Worm (Caenorhabditis elegans) whole organism, late embryonic: Measurements from ENCODE around the gene R102.10.

Experiments
- C08G9.2 ChIP-seq: sonication (generic microtip); optimal IDR thresholded peaks from 2 replicates; lab custom pipeline; 2016; ENCODE audit warnings: mild to moderate bottlenecking, missing genetic modification characterization, moderate library complexity, missing compliant biosample characterization
- C38D4.7 ChIP-seq: fragments of 200-800 bp; sonication (Bioruptor generic); optimal IDR thresholded peaks from 2 replicates; lab custom pipeline; 2018; ENCODE audit warnings: mild to moderate bottlenecking, missing genetic modification characterization, moderate library complexity, missing compliant biosample characterization
- K02D7.2 ChIP-seq: sonication (generic microtip); optimal IDR thresholded peaks from 2 replicates; lab custom pipeline; 2017; ENCODE audit warnings: mild to moderate bottlenecking, missing genetic modification characterization, missing compliant biosample characterization
- ahr-1 ChIP-seq: sonication (generic microtip); optimal IDR thresholded peaks from 2 replicates; lab custom pipeline; 2016; ENCODE audit warnings: missing genetic modification characterization, missing compliant biosample characterization
- ceh-14 ChIP-seq: sonication (generic microtip); optimal IDR thresholded peaks from 2 replicates; lab custom pipeline; 2016; ENCODE audit warnings: missing genotype, missing genetic modification characterization, missing compliant biosample characterization
- ceh-18 ChIP-seq: sonication (generic microtip); optimal IDR thresholded peaks from 2 replicates; lab custom pipeline; 2016; ENCODE audit warnings: missing genetic modification characterization, missing compliant biosample characterization
- ceh-2 ChIP-seq: sonication (generic microtip); optimal IDR thresholded peaks from 2 replicates; lab custom pipeline; 2016; ENCODE audit warnings: missing genotype, missing genetic modification characterization, missing compliant biosample characterization
- ceh-30 ChIP-seq: fragments of 150-350 bp; optimal IDR thresholded peaks from 2 replicates; lab custom pipeline; 2014; ENCODE audit warnings: missing biosample characterization, missing genetic modification characterization
- ceh-31 ChIP-seq: sonication (generic microtip); optimal IDR thresholded peaks from 2 replicates; lab custom pipeline; 2016; ENCODE audit warnings: missing genetic modification characterization, missing compliant biosample characterization
- ceh-45 ChIP-seq: fragments of 200-800 bp; sonication (Bioruptor generic); IDR thresholded peaks from 2 replicates; pipeline ENCODE4 v1.3.6; 2022; ENCODE audit warnings: missing genetic modification reagents, missing genetic modification characterization, missing compliant biosample characterization
- ceh-48 ChIP-seq: sonication (generic microtip); optimal IDR thresholded peaks from 2 replicates; lab custom pipeline; 2016; ENCODE audit warnings: missing genetic modification characterization, inconsistent platforms, missing compliant biosample characterization
- ceh-9 ChIP-seq: sonication (generic microtip); optimal IDR thresholded peaks from 2 replicates; lab custom pipeline; 2016; ENCODE audit warnings: mild to moderate bottlenecking, missing genetic modification characterization, inconsistent platforms, missing compliant biosample characterization
- che-1 ChIP-seq: sonication (generic microtip); optimal IDR thresholded peaks from 2 replicates; lab custom pipeline; 2016; ENCODE audit warnings: mild to moderate bottlenecking, missing genetic modification characterization, missing compliant biosample characterization
- dve-1 ChIP-seq: sonication (generic microtip); optimal IDR thresholded peaks from 2 replicates; lab custom pipeline; 2017; ENCODE audit warnings: antibody characterized with exemption, mild to moderate bottlenecking, missing genetic modification characterization, missing compliant biosample characterization
- elt-4 ChIP-seq: sonication (generic microtip); optimal IDR thresholded peaks from 2 replicates; lab custom pipeline; 2016; ENCODE audit warnings: missing genetic modification characterization, missing compliant biosample characterization
- ets-4 ChIP-seq: sonication (generic microtip); optimal IDR thresholded peaks from 2 replicates; lab custom pipeline; 2016; ENCODE audit warnings: missing genetic modification characterization, missing compliant biosample characterization
- eyg-1 ChIP-seq: sonication (generic microtip); optimal IDR thresholded peaks from 2 replicates; lab custom pipeline; 2016; ENCODE audit warnings: missing genotype, missing genetic modification characterization, missing compliant biosample characterization
- fax-1 ChIP-seq: sonication (generic microtip); optimal IDR thresholded peaks from 2 replicates; lab custom pipeline; 2016; ENCODE audit warnings: missing genotype, missing genetic modification characterization, missing compliant biosample characterization
- fkh-10 ChIP-seq: fragments of 150-350 bp; optimal IDR thresholded peaks from 2 replicates; lab custom pipeline; 2014; ENCODE audit warnings: missing biosample characterization, missing genetic modification reagents, missing genetic modification characterization
- hlh-15 ChIP-seq: sonication (generic microtip); optimal IDR thresholded peaks from 2 replicates; lab custom pipeline; 2016; ENCODE audit warnings: missing genetic modification characterization, missing compliant biosample characterization
- hlh-30 ChIP-seq: sonication (generic microtip); optimal IDR thresholded peaks from 2 replicates; lab custom pipeline; 2017; ENCODE audit warnings: antibody characterized with exemption, missing genetic modification characterization, missing compliant biosample characterization; ENCODE audit not compliant: insufficient read depth
- lin-11 ChIP-seq: fragments of 200-800 bp; sonication (Bioruptor generic); optimal IDR thresholded peaks from 2 replicates; lab custom pipeline; 2018; ENCODE audit warnings: mild to moderate bottlenecking, missing genetic modification characterization, missing compliant biosample characterization
- mec-3 ChIP-seq: sonication (generic microtip); optimal IDR thresholded peaks from 2 replicates; lab custom pipeline; 2016; ENCODE audit warnings: borderline replicate concordance, missing genetic modification characterization, missing compliant biosample characterization
- nfya-1 ChIP-seq: sonication (generic microtip); optimal IDR thresholded peaks from 2 replicates; lab custom pipeline; 2017; ENCODE audit warnings: missing genetic modification characterization, mild to moderate bottlenecking, missing compliant biosample characterization, antibody characterized with exemption, moderate library complexity
- nhr-232 ChIP-seq: sonication (generic microtip); optimal IDR thresholded peaks from 2 replicates; lab custom pipeline; 2016; ENCODE audit warnings: missing genetic modification characterization, missing compliant biosample characterization
- pag-3 ChIP-seq: sonication (generic microtip); optimal IDR thresholded peaks from 2 replicates; lab custom pipeline; 2016; ENCODE audit warnings: missing compliant biosample characterization, missing genetic modification characterization, borderline replicate concordance
- pax-1 ChIP-seq: fragments of 150-350 bp; optimal IDR thresholded peaks from 2 replicates; lab custom pipeline; 2014; ENCODE audit warnings: missing biosample characterization, missing genetic modification characterization
- pha-4 ChIP-seq: fragments of 150-350 bp; optimal IDR thresholded peaks from 2 replicates; lab custom pipeline; 2018; ENCODE audit warnings: missing biosample characterization, missing genetic modification reagents, missing genetic modification characterization
- ref-2 ChIP-seq: sonication (generic microtip); optimal IDR thresholded peaks from 2 replicates; lab custom pipeline; 2016; ENCODE audit warnings: missing genetic modification characterization, missing compliant biosample characterization
- sox-2 ChIP-seq: fragments of 200-800 bp; sonication (Bioruptor generic); IDR thresholded peaks from 2 replicates; pipeline ENCODE4 v1.3.6; 2022; ENCODE audit warnings: missing genetic modification reagents, missing genetic modification characterization, missing compliant biosample characterization
- sox-4 ChIP-seq: sonication (generic microtip); optimal IDR thresholded peaks from 2 replicates; lab custom pipeline; 2017; ENCODE audit warnings: mild to moderate bottlenecking, missing genetic modification characterization, inconsistent platforms, missing compliant biosample characterization
- unc-3 ChIP-seq, 2 experiments: fragments of 200-800 bp in 1 of 2; sonication (Bioruptor generic) in 1 of 2; sonication (generic microtip) in 1 of 2; conservative IDR thresholded peaks in 1 of 2; optimal IDR thresholded peaks in 1 of 2; 2 replicates each; pipeline versions ENCODE4 v1.3.6 to Lab custom; 2016 to 2022; ENCODE audit warnings: missing compliant biosample characterization in 2 of 2, missing genetic modification characterization in 2 of 2, missing genetic modification reagents in 1 of 2
- unc-42 ChIP-seq: sonication (generic microtip); optimal IDR thresholded peaks from 2 replicates; lab custom pipeline; 2016; ENCODE audit warnings: missing genotype, missing genetic modification characterization, missing compliant biosample characterization
- unc-55 ChIP-seq: sonication (generic microtip); optimal IDR thresholded peaks from 2 replicates; lab custom pipeline; 2017; ENCODE audit warnings: missing biosample characterization, missing genetic modification reagents, missing genetic modification characterization
- zip-5 ChIP-seq: sonication (generic microtip); optimal IDR thresholded peaks from 2 replicates; lab custom pipeline; 2016; ENCODE audit warnings: missing genetic modification characterization, missing compliant biosample characterization
- ztf-16 ChIP-seq: sonication (generic microtip); optimal IDR thresholded peaks from 2 replicates; lab custom pipeline; 2017; ENCODE audit warnings: missing genetic modification characterization, missing compliant biosample characterization

Gene R102.10

DNA sequence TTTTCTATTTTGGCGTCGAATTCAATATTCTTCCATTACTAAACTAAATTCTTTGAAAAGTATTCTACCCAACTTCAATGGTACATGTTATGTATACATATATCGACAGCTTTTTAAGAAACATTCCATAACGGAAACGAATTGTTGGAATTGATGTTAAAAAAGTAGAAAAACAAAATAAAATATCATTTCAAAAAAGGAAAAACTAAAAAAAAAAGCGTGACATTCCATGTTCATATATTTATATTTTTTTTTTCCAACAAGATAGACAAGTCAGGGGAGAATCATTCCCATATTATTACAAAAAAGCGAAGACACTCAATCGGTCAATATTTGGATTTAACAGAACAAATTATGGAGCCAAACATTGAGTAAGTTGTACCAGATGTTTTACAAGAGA is at the start of gene R102.10:
R102.10 (plus strand) TSS at position 301 of the 400 bp plus-strand sequence.
- no peak for TF ChIP-seq ceh-30 (tag; lab: Kevin White, UChicago)
- no peak for TF ChIP-seq hlh-15
- TF ChIP-seq ceh-48 (tag; lab: Kevin White, UChicago): no peak
- no peak for TF ChIP-seq zip-5 (tag; lab: Kevin White, UChicago)
- no peak for TF ChIP-seq lin-11 (tag; lab: Kevin White, UChicago)
- no peak for TF ChIP-seq unc-42 (tag; lab: Kevin White, UChicago)
- TF ChIP-seq C08G9.2 (tag; lab: Kevin White, UChicago): no peak

DNA sequence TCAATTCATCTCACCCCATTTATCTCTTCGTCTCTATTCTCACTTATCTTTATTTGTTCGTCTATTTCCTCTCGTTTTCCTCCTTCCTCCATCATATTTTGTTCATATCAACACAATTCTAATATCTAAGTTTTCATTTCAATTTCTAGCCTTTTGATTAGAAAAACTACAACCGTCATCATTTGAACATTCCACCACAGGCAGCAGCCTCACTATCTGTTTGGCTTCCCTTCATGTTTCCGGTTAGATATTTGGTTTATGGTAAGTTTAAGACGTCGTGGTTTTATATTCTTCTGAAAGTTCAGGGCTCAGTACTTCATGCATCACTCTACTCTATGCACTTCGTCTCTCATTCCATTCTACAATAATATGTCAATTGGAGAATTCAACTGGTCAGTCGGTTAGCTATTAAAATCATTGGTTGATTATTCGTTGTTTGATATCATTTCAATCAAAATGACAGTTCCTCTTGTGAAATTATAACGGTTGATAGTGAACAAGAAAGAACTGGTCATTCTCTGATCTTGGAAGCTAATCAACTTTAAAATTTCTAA is 48.4 kb upstream of the R102.10 start, which contains the start of gene K08C7.1:
K08C7.1 (plus strand) TSS at position 43 of the 554 bp plus-strand sequence.
- TF ChIP-seq sox-2 (GFP tag; lab: Robert Waterston, UW): no peak
- no peak for TF ChIP-seq fax-1 (tag; lab: Kevin White, UChicago)
- no peak for TF ChIP-seq ref-2
- no peak for TF ChIP-seq ahr-1 (tag; lab: Kevin White, UChicago)
- no peak for TF ChIP-seq sox-4 (tag; lab: Kevin White, UChicago)
- TF ChIP-seq ceh-14 (tag; lab: Kevin White, UChicago): no peak
- TF ChIP-seq pax-1 (tag; lab: Kevin White, UChicago): no peak
- TF ChIP-seq ztf-16 (tag; lab: Kevin White, UChicago): no peak
- TF ChIP-seq, all 69 proteins: peak for 0

DNA sequence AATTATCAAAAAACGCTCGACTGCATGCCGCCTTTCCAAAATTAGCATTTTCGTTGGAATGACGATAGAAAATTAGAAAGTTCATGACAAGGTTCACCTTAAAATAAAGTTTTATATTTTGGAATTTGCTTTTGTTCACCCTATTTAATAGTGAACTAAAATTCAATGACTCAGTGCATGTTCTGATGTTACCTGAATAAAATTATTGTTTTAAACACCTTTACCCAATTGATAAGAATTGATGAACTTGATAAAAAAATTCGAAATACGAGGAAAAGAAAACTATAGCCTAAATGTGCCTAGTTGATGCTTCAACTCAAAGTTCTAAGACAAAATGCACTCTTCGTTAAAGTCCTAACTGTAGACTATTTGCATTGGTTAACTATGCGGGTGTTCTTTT is 44.2 kb upstream of the R102.10 start:
- TF ChIP-seq ceh-9 (tag; lab: Kevin White, UChicago) (no peak), zip-5 (tag; lab: Kevin White, UChicago) (no peak), elt-4 (tag; lab: Kevin White, UChicago) (no peak), mec-3 (tag; lab: Kevin White, UChicago) (no peak), hlh-30 (tag; lab: Kevin White, UChicago) (no peak), ceh-2 (tag; lab: Kevin White, UChicago) (no peak), ztf-16 (tag; lab: Kevin White, UChicago) (no peak), nhr-232 (tag; lab: Kevin White, UChicago) (no peak), pag-3 (no peak), che-1 (tag; lab: Kevin White, UChicago) (no peak), pha-4 (no peak), ceh-18 (tag; lab: Kevin White, UChicago) (no peak), ceh-30 (tag; lab: Kevin White, UChicago) (no peak), unc-55 (GFP tag; lab: Kevin White, UChicago) (no peak), fkh-10 (GFP tag; lab: Kevin White, UChicago) (no peak), ceh-31 (tag; lab: Kevin White, UChicago) (no peak), sox-4 (tag; lab: Kevin White, UChicago) (no peak), C38D4.7 (GFP tag; lab: Kevin White, UChicago) (no peak), ets-4 (no peak)
- TF ChIP-seq, all 69 proteins: peak for 0

DNA sequence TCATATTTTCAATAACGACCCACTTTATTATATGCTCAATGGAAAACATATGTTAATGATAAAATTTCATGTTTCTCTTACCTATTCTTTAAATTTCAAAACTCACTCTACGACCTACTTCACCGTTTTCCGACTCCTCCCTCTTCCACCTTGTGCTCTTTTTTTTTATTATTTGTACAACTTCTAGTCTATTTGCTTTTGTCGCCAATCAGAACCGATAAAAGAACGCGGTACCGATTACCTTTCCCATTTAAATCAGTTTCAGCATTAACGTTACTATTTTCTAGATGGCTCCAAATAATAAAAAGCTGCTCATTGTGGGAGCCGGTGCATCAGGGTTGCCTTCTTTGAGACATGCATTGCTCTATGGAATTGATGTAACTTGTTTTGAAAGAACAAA is 43.5 kb upstream of the R102.10 start, which contains the start of gene fmo-1:
fmo-1 (plus strand) TSS at position 98 of the 400 bp plus-strand sequence.
- TF ChIP-seq fkh-10 (GFP tag; lab: Kevin White, UChicago): no peak
- TF ChIP-seq ceh-2 (tag; lab: Kevin White, UChicago): no peak
- no peak for TF ChIP-seq nfya-1 (tag; lab: Kevin White, UChicago)
- TF ChIP-seq unc-3 (GFP tag; conservative IDR thresholded peaks at IDR 0.05; lab: Robert Waterston, UW): no peak
- no peak for TF ChIP-seq unc-3 (tag; optimal IDR thresholded peaks at IDR 0.05; lab: Kevin White, UChicago)
- TF ChIP-seq pag-3: no peak
- TF ChIP-seq ceh-45 (GFP tag; lab: Robert Waterston, UW): no peak
- TF ChIP-seq zip-5 (tag; lab: Kevin White, UChicago): no peak
- TF ChIP-seq dve-1 (tag; lab: Kevin White, UChicago): no peak
- no peak for TF ChIP-seq eyg-1 (tag; lab: Kevin White, UChicago)
- no peak for TF ChIP-seq K02D7.2 (tag; lab: Kevin White, UChicago)
- no peak for TF ChIP-seq C38D4.7 (GFP tag; lab: Kevin White, UChicago)
- TF ChIP-seq, all 69 proteins: peak for 0
